Worm (Caenorhabditis elegans): Measurements from ENCODE around the gene C30B5.17.

Gene C30B5.17

DNA sequence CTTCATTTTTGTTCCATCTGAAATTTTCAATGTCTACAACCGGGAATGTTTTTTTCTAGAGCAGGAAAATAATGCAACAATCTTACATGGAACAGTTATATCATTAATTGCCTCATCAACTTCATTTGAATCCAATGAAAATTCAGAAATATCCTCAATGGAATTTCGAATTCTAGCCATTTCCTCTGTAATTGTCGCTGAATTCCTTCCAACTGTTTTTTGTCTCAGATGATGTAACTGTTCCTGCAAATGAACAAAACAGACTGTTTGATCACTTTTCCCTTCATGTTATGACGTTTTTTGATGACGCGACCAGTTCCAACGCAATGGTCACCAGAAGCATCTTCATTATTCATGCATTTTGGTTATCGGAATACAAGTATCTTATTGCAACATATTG is 18.7 kb upstream of the C30B5.17 start:
- TF ChIP-seq snpc-4 (tag; optimal IDR thresholded peaks at IDR 0.05) = no peak
- TF ChIP-seq elt-3 (tag; optimal IDR thresholded peaks at IDR 0.05) = no peak
- no peak for TF ChIP-seq C34B4.2 (tag; optimal IDR thresholded peaks at IDR 0.05)
- no peak for TF ChIP-seq ceh-63 (GFP tag; optimal IDR thresholded peaks at IDR 0.05)
- TF ChIP-seq unc-30 (tag; optimal IDR thresholded peaks at IDR 0.05) = no peak

DNA sequence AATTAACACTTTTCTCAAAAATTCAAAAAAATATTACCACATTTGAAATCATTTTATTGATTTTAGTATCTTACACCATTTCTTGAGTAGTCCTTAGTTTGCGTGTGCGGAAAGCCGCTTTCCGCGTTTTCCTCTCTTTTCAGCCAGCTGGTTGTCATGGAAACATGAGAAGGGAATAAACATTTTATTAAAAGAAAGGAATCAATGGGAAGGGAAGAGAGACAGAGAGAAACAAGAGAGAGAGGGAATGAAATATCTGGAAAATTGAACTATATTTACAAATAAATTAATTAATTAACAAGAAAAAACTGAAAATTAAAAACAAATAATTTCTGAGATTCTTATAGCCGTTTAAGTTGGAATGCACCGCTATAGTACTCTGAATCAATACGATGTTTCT is 16.5 kb upstream of the C30B5.17 start, which contains the start of gene mks-2:
TSS of gene mks-2 (minus strand) at position 101 of the 400 bp plus-strand sequence.
- TF ChIP-seq irx-1 (tag; optimal IDR thresholded peaks at IDR 0.05) (no peak), lin-14 (GFP tag; optimal IDR thresholded peaks at IDR 0.05) (no peak), lin-13 (GFP tag; optimal IDR thresholded peaks at IDR 0.05) (no peak), hpl-2 (GFP tag; optimal IDR thresholded peaks at IDR 0.05) (no peak), sup-37 (GFP tag; optimal IDR thresholded peaks at IDR 0.05) (no peak), tlp-1 (tag; optimal IDR thresholded peaks at IDR 0.05) (no peak), unc-86 (tag; optimal IDR thresholded peaks at IDR 0.05) (no peak), unc-62 (GFP tag; optimal IDR thresholded peaks at IDR 0.05) (no peak), tbx-2 (tag; optimal IDR thresholded peaks at IDR 0.05) (no peak), lin-15B (tag; optimal IDR thresholded peaks at IDR 0.05) (no peak), ceh-88 (GFP tag; IDR thresholded peaks at IDR 0.05) (no peak), nhr-76 (tag; optimal IDR thresholded peaks at IDR 0.05) (no peak)

DNA sequence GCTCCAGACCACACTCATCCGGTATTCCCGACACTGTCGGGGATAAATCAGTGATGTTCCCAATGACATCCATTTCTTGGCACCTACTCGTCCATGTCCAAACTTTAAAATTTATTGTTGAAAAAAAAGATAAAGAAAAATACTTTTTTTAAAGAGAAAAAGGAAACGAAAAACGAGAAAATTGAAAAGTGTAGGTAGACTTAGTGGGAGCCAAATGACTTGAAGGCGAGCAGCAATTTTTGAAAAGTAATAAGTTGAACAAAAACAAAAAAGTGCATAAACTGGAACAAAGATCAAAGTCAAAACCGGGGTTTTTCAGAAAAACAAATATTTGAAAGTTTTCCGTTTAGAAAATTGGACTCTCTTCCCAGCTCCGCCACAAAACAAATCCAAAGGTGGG is 5.3 kb upstream of the C30B5.17 start, which contains the start of gene daf-37:
TSS of gene daf-37 (minus strand) at position 101 of the 400 bp plus-strand sequence.
- TF ChIP-seq ceh-63 (GFP tag; optimal IDR thresholded peaks at IDR 0.05) = no peak
- no peak for TF ChIP-seq fos-1 (tag; optimal IDR thresholded peaks at IDR 0.05)
- TF ChIP-seq nhr-19 (GFP tag; conservative IDR thresholded peaks at IDR 0.05) = no peak
- TF ChIP-seq lin-35 (GFP tag; optimal IDR thresholded peaks at IDR 0.05) = no peak
- no peak for TF ChIP-seq unc-98 (GFP tag; IDR thresholded peaks at IDR 0.05)

DNA sequence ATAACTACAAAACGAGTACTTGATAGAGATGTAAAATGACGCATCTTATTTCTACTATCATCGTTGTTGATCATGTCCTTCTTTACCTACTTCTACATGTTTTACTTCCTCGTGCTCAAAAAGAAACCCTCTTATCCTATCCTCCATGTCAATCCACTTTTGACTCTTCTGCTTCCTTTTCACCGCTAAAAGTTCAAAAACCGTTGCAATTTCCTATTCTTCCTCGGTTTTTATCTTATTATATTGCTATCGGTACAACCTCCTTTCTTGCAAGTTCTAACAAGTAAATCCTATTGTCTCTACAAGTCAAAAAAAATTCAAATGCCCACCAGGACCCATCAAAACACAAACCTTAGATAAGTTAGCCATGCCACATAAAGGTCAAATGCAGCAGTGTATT is 4.4 kb upstream of the C30B5.17 start:
- no peak for TF ChIP-seq efl-1 (optimal IDR thresholded peaks at IDR 0.05)
- TF ChIP-seq efl-1 (GFP tag; optimal IDR thresholded peaks at IDR 0.05 in 1 of 2) = no peak
- TF ChIP-seq mef-2 (tag; optimal IDR thresholded peaks at IDR 0.05) = no peak
- no peak for TF ChIP-seq ces-1 (GFP tag; optimal IDR thresholded peaks at IDR 0.05)
- TF ChIP-seq ztf-11 (tag; optimal IDR thresholded peaks at IDR 0.05) = no peak
- TF ChIP-seq zip-4 (GFP tag; optimal IDR thresholded peaks at IDR 0.05) = no peak
- TF ChIP-seq ets-5 (GFP tag; IDR thresholded peaks at IDR 0.05) = no peak
- TF ChIP-seq rnt-1 (tag; optimal IDR thresholded peaks at IDR 0.05) = no peak
- no peak for TF ChIP-seq nhr-47 (tag; optimal IDR thresholded peaks at IDR 0.05)
- TF ChIP-seq mab-9 (GFP tag; IDR thresholded peaks at IDR 0.05) = no peak
- TF ChIP-seq grh-1 (GFP tag; IDR thresholded peaks at IDR 0.05) = no peak
- peak; percentile 94 for TF ChIP-seq fkh-10 (GFP tag; optimal IDR thresholded peaks at IDR 0.05)
- TF ChIP-seq lin-14 (GFP tag; optimal IDR thresholded peaks at IDR 0.05) = peak; percentile 37
- TF ChIP-seq ama-1 (optimal IDR thresholded peaks at IDR 0.05) = no peak
- no peak for TF ChIP-seq lin-15B (tag; optimal IDR thresholded peaks at IDR 0.05)

DNA sequence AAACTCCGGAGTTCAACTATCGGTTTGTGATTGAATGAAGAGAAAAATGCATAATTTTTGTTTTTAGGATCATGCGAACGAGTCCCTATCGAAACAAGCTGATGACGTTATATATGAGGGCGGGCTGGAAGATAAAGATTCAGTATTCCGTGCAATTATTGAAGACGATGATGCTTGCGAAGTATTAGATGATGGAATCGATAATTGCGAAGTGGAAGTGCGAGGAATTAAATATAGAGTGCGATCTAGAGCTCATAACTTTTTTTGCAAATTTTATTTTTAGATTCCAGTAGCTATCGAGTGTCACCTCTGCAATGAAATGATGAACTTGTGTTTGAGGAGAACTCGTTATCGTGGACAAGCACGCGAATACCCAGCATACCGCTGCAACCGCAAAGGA is 3.8 kb downstream of the C30B5.17 start:
- TF ChIP-seq tbx-2 (tag; optimal IDR thresholded peaks at IDR 0.05) = no peak
- no peak for TF ChIP-seq C34B4.2 (tag; optimal IDR thresholded peaks at IDR 0.05)
- no peak for TF ChIP-seq lsy-2 (tag; optimal IDR thresholded peaks at IDR 0.05)
- TF ChIP-seq nhr-11 (tag; optimal IDR thresholded peaks at IDR 0.05) = no peak
- no peak for TF ChIP-seq efl-1 (optimal IDR thresholded peaks at IDR 0.05)
- peak in 1 of 2 experiments; percentile 69 for TF ChIP-seq efl-1 (GFP tag; optimal IDR thresholded peaks at IDR 0.05 in 1 of 2)
- no peak for TF ChIP-seq tlp-1 (tag; optimal IDR thresholded peaks at IDR 0.05)
